Fruit fly (Drosophila melanogaster): ENCODE data around the gene dop.

DNA sequence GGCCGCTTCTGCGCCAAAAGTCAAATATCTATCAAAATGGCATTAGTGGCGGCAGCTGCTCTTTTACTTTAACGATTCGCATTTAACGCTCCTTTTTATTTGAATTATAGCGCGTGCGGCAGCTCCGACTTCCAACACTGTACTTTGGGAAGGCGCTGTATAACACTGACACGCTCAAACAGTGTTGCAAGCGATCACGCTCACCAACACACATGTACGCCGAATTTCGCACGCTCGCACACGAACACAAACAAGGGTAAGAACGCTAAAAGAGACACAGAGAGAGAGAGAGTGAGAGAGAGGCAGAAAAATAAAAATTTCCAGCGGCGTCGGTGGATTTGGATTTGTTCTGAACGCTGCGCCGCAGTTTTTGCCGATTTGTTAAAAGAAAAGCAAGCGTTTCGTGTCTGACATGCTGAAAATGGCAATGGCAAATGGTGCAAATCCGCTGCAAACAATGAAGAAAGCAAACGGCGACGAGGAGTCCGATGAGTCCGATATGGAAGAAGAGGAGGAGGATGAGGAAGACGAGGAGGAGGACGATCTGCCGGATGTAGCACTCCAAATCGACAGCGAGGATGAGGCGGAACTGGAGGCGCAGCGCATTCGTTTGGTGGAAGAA is 53.9 kb downstream of the dop start, which contains the start of gene Phs:
- TF ChIP-seq CG14655 (GFP tag; optimal IDR thresholded peaks at IDR 0.05) = no peak
- peak; percentile 38 for TF ChIP-seq CG13204 (GFP tag; optimal IDR thresholded peaks at IDR 0.05)
- peak; percentile 44 for TF ChIP-seq CG34367 (tag; optimal IDR thresholded peaks at IDR 0.05)
- peak; percentile 2 for TF ChIP-seq gl (tag; optimal IDR thresholded peaks at IDR 0.05)
- peak; percentile 52 for TF ChIP-seq CG8159 (tag; optimal IDR thresholded peaks at IDR 0.05)
- TF ChIP-seq Pif1A (GFP tag; optimal IDR thresholded peaks at IDR 0.05) = no peak
- TF ChIP-seq CG15710 (tag; optimal IDR thresholded peaks at IDR 0.05) = peak; percentile 46
- peak; percentile 63 for TF ChIP-seq Pif1B (GFP tag; optimal IDR thresholded peaks at IDR 0.05)
- no peak for TF ChIP-seq CG9948 (tag; optimal IDR thresholded peaks at IDR 0.05)
- peak; percentile 9 for TF ChIP-seq D1 (tag; optimal IDR thresholded peaks at IDR 0.05)
- TF ChIP-seq CG17806 (tag; optimal IDR thresholded peaks at IDR 0.05) = peak; percentile 27

Data from whole organism, pupa.